Worm (Caenorhabditis elegans) whole organism, young adult: ENCODE measurements around the gene R10D12.8.

Experiments used
- B0019.2 ChIP-seq: fragments of 200-800 bp; sonication (Bioruptor generic); conservative IDR thresholded peaks from 2 replicates; pipeline ENCODE4 v1.3.6; 2022; ENCODE audit warnings: missing genetic modification reagents, missing genetic modification characterization, missing compliant biosample characterization
- B0261.1 ChIP-seq: sonication (generic microtip); optimal IDR thresholded peaks from 2 replicates; lab custom pipeline; 2016; ENCODE audit warnings: mild to moderate bottlenecking, missing genetic modification characterization, moderate library complexity, missing compliant biosample characterization
- B0336.3 ChIP-seq: fragments of 200-800 bp; sonication (Bioruptor generic); IDR thresholded peaks from 2 replicates; pipeline ENCODE4 v1.3.6; 2022; ENCODE audit warnings: missing genetic modification characterization, missing compliant biosample characterization
- F37B4.10 ChIP-seq: fragments of 200-800 bp; sonication (Bioruptor generic); IDR thresholded peaks from 2 replicates; pipeline ENCODE4 v1.3.6; 2022; ENCODE audit warnings: missing genetic modification characterization, missing compliant biosample characterization
- F52B5.7 ChIP-seq: sonication (generic microtip); optimal IDR thresholded peaks from 2 replicates; lab custom pipeline; 2016; ENCODE audit warnings: mild to moderate bottlenecking, missing genetic modification characterization, missing compliant biosample characterization
- F57A8.1 ChIP-seq: fragments of 200-800 bp; sonication (Bioruptor generic); optimal IDR thresholded peaks from 2 replicates; lab custom pipeline; 2018; ENCODE audit warnings: mild to moderate bottlenecking, missing genetic modification characterization, moderate library complexity, missing compliant biosample characterization
- F57C9.4 ChIP-seq: sonication (generic microtip); optimal IDR thresholded peaks from 2 replicates; lab custom pipeline; 2017; ENCODE audit warnings: mild to moderate bottlenecking, missing genetic modification characterization, missing compliant biosample characterization
- Y67H2A.10 ChIP-seq: fragments of 200-800 bp; sonication (Bioruptor generic); conservative IDR thresholded peaks from 2 replicates; pipeline ENCODE4 v1.3.6; 2022; ENCODE audit warnings: missing genetic modification reagents, missing genetic modification characterization, missing compliant biosample characterization
- Y79H2A.3 ChIP-seq: fragments of 200-800 bp; sonication (Bioruptor generic); conservative IDR thresholded peaks from 2 replicates; pipeline ENCODE4 v1.3.6; 2022; ENCODE audit warnings: missing genetic modification reagents, missing genetic modification characterization, missing compliant biosample characterization
- ZK185.1 ChIP-seq: sonication (generic microtip); optimal IDR thresholded peaks from 2 replicates; lab custom pipeline; 2016; ENCODE audit warnings: mild to moderate bottlenecking, missing genetic modification characterization, missing compliant biosample characterization; ENCODE audit not compliant: poor library complexity, severe bottlenecking
- akir-1 ChIP-seq: fragments of 200-800 bp; sonication (Bioruptor generic); optimal IDR thresholded peaks from 2 replicates; lab custom pipeline; 2018; ENCODE audit warnings: mild to moderate bottlenecking, missing genetic modification characterization, moderate library complexity, missing compliant biosample characterization
- ama-1 ChIP-seq, 3 experiments: fragments of 150-350 bp in 1 of 3; sonication (generic microtip) in 2 of 3; optimal IDR thresholded peaks; 2 replicates each; lab custom pipeline; 2014 to 2018; ENCODE audit warnings: missing biosample characterization in 2 of 3, missing genetic modification characterization in 2 of 3, missing genetic modification reagents in 2 of 3
- aptf-2 ChIP-seq: fragments of 200-800 bp; sonication (Bioruptor generic); conservative IDR thresholded peaks from 2 replicates; pipeline ENCODE4 v1.3.6; 2022; ENCODE audit warnings: missing genetic modification reagents, missing genetic modification characterization, missing compliant biosample characterization
- attf-3 ChIP-seq: fragments of 200-800 bp; sonication (Bioruptor generic); conservative IDR thresholded peaks from 2 replicates; pipeline ENCODE4 v1.3.6; 2022; ENCODE audit warnings: missing genetic modification reagents, missing genetic modification characterization, missing compliant biosample characterization
- bed-1 ChIP-seq: fragments of 200-800 bp; sonication (Bioruptor generic); IDR thresholded peaks from 2 replicates; pipeline ENCODE4 v1.3.6; 2022; ENCODE audit warnings: missing genetic modification reagents, missing genetic modification characterization, missing compliant biosample characterization
- cebp-1 ChIP-seq, 2 experiments: fragments of 200-800 bp in 1 of 2; sonication (Bioruptor generic) in 1 of 2; sonication (generic microtip) in 1 of 2; IDR thresholded peaks in 1 of 2; optimal IDR thresholded peaks in 1 of 2; 2 replicates each; pipeline versions ENCODE4 v1.3.6 to Lab custom; 2017 to 2022; ENCODE audit warnings: missing compliant biosample characterization in 2 of 2, missing genetic modification characterization in 2 of 2, mild to moderate bottlenecking in 1 of 2, missing genetic modification reagents in 1 of 2, moderate library complexity in 1 of 2
- cebp-2 ChIP-seq: fragments of 200-800 bp; sonication (Bioruptor generic); IDR thresholded peaks from 2 replicates; pipeline ENCODE4 v1.3.6; 2022; ENCODE audit warnings: missing genetic modification characterization, missing compliant biosample characterization
- ceh-27 ChIP-seq: fragments of 200-800 bp; sonication (Bioruptor generic); optimal IDR thresholded peaks from 2 replicates; lab custom pipeline; 2018; ENCODE audit warnings: mild to moderate bottlenecking, missing genetic modification characterization, moderate library complexity, missing compliant biosample characterization
- chd-7 ChIP-seq: sonication (generic microtip); optimal IDR thresholded peaks from 2 replicates; lab custom pipeline; 2016; ENCODE audit warnings: mild to moderate bottlenecking, missing genetic modification characterization, moderate library complexity, missing compliant biosample characterization
- egrh-3 ChIP-seq: fragments of 200-800 bp; sonication (Bioruptor generic); IDR thresholded peaks from 2 replicates; pipeline ENCODE4 v1.3.6; 2022; ENCODE audit warnings: missing genetic modification reagents, missing genetic modification characterization, missing compliant biosample characterization
- ets-4 ChIP-seq: fragments of 200-800 bp; sonication (Bioruptor generic); optimal IDR thresholded peaks from 2 replicates; lab custom pipeline; 2018; ENCODE audit warnings: mild to moderate bottlenecking, missing genetic modification characterization, missing compliant biosample characterization
- hlh-12 ChIP-seq: sonication (generic microtip); optimal IDR thresholded peaks from 2 replicates; lab custom pipeline; 2016; ENCODE audit warnings: missing genetic modification characterization, missing compliant biosample characterization
- hmg-20 ChIP-seq: fragments of 200-800 bp; sonication (Bioruptor generic); IDR thresholded peaks from 2 replicates; pipeline ENCODE4 v1.3.6; 2022; ENCODE audit warnings: missing genetic modification reagents, missing genetic modification characterization, missing compliant biosample characterization
- hrde-1 ChIP-seq: sonication (generic microtip); optimal IDR thresholded peaks from 2 replicates; lab custom pipeline; 2016; ENCODE audit warnings: missing genetic modification characterization, mild to moderate bottlenecking, missing compliant biosample characterization, moderate library complexity, missing genotype, missing genetic modification reagents, borderline replicate concordance
- lag-1 ChIP-seq: fragments of 200-800 bp; sonication (Bioruptor generic); IDR thresholded peaks from 2 replicates; pipeline ENCODE4 v1.3.6; 2022; ENCODE audit warnings: missing genetic modification reagents, missing genetic modification characterization, missing compliant biosample characterization
- lin-35 ChIP-seq, 3 experiments: fragments of 150-350 bp in 2 of 3; sonication (generic microtip) in 1 of 3; optimal IDR thresholded peaks; 2 replicates each; lab custom pipeline; 2014 to 2018; ENCODE audit warnings: missing biosample characterization in 3 of 3, missing genetic modification characterization in 3 of 3, missing genetic modification reagents in 3 of 3
- nfya-2 ChIP-seq: fragments of 200-800 bp; sonication (Bioruptor generic); IDR thresholded peaks from 2 replicates; pipeline ENCODE4 v1.3.6; 2022; ENCODE audit warnings: missing genetic modification reagents, missing genetic modification characterization, missing compliant biosample characterization
- nhr-120 ChIP-seq: fragments of 200-800 bp; sonication (Bioruptor generic); IDR thresholded peaks from 2 replicates; pipeline ENCODE4 v1.3.6; 2022; ENCODE audit warnings: missing genetic modification characterization, missing compliant biosample characterization
- nhr-179 ChIP-seq: sonication (generic microtip); optimal IDR thresholded peaks from 2 replicates; lab custom pipeline; 2016; ENCODE audit warnings: mild to moderate bottlenecking, missing genetic modification characterization, missing compliant biosample characterization
- nhr-80 ChIP-seq: sonication (generic microtip); optimal IDR thresholded peaks from 2 replicates; lab custom pipeline; 2016; ENCODE audit warnings: missing genetic modification characterization, missing compliant biosample characterization
- pha-4 ChIP-seq: fragments of 150-350 bp; sonication (generic microtip); optimal IDR thresholded peaks from 2 replicates; lab custom pipeline; 2014; ENCODE audit warnings: missing biosample characterization, missing genetic modification reagents, missing genetic modification characterization
- rcor-1 ChIP-seq: fragments of 200-800 bp; sonication (Bioruptor generic); IDR thresholded peaks from 2 replicates; pipeline ENCODE4 v1.3.6; 2022; ENCODE audit warnings: missing genetic modification reagents, missing genetic modification characterization, missing compliant biosample characterization
- repo-1 ChIP-seq: sonication (generic microtip); optimal IDR thresholded peaks from 2 replicates; lab custom pipeline; 2017; ENCODE audit warnings: mild to moderate bottlenecking, missing genetic modification characterization, missing compliant biosample characterization
- sdz-38 ChIP-seq: sonication (generic microtip); optimal IDR thresholded peaks from 2 replicates; lab custom pipeline; 2016; ENCODE audit warnings: missing genotype, missing genetic modification characterization, missing compliant biosample characterization
- sea-2 ChIP-seq: fragments of 200-800 bp; sonication (Bioruptor generic); IDR thresholded peaks from 2 replicates; pipeline ENCODE4 v1.3.6; 2022; ENCODE audit warnings: missing genetic modification characterization, missing compliant biosample characterization
- snpc-4 ChIP-seq, 5 experiments: fragments of 150-350 bp in 1 of 5; sonication (generic microtip) in 4 of 5; optimal IDR thresholded peaks; 2 replicates each; lab custom pipeline; 2014 to 2018; ENCODE audit warnings: missing genetic modification characterization in 5 of 5, missing biosample characterization in 3 of 5, antibody characterized with exemption in 2 of 5, mild to moderate bottlenecking in 2 of 5, missing compliant biosample characterization in 2 of 5, missing genotype in 2 of 5, moderate library complexity in 2 of 5, missing genetic modification reagents in 1 of 5
- somi-1 ChIP-seq: fragments of 200-800 bp; sonication (Bioruptor generic); optimal IDR thresholded peaks from 2 replicates; lab custom pipeline; 2018; ENCODE audit warnings: mild to moderate bottlenecking, missing genetic modification characterization, missing compliant biosample characterization
- unc-62 ChIP-seq: fragments of 150-350 bp; optimal IDR thresholded peaks from 2 replicates; lab custom pipeline; 2014; ENCODE audit warnings: missing biosample characterization, missing genetic modification reagents, missing genetic modification characterization
- ztf-25 ChIP-seq: fragments of 200-800 bp; sonication (Bioruptor generic); IDR thresholded peaks from 2 replicates; pipeline ENCODE4 v1.3.6; 2022; ENCODE audit warnings: missing genetic modification reagents, missing genetic modification characterization, missing compliant biosample characterization
- ztf-26 ChIP-seq: sonication (generic microtip); optimal IDR thresholded peaks from 2 replicates; lab custom pipeline; 2017; ENCODE audit warnings: missing genetic modification characterization, missing compliant biosample characterization
- ztf-28 ChIP-seq: fragments of 200-800 bp; sonication (Bioruptor generic); IDR thresholded peaks from 2 replicates; pipeline ENCODE4 v1.3.6; 2022; ENCODE audit warnings: missing genetic modification reagents, missing genetic modification characterization, missing compliant biosample characterization
- ztf-3 ChIP-seq: fragments of 200-800 bp; sonication (Bioruptor generic); optimal IDR thresholded peaks from 2 replicates; lab custom pipeline; 2018; ENCODE audit warnings: mild to moderate bottlenecking, missing genetic modification characterization, missing compliant biosample characterization
- ztf-6 ChIP-seq: fragments of 200-800 bp; sonication (Bioruptor generic); IDR thresholded peaks from 2 replicates; pipeline ENCODE4 v1.3.6; 2022; ENCODE audit warnings: missing genetic modification reagents, missing genetic modification characterization, missing compliant biosample characterization

The R10D12.8 gene

ce11 chrV:13936850-13937249, 16.2 kb downstream of the R10D12.8 start, which contains the start of gene srw-145:
Gene srw-145 (plus strand): TSS chrV:13937150.
- TF ChIP-seq Y79H2A.3 (GFP tag; lab: Robert Waterston, UW) (no peak), hlh-12 (no peak), B0261.1 (no peak), ztf-26 (tag; lab: Kevin White, UChicago) (no peak), F37B4.10 (GFP tag; lab: Robert Waterston, UW) (no peak), lin-35 (GFP tag; optimal IDR thresholded peaks at IDR 0.05; lab: Kevin White, UChicago) (no peak), ZK185.1 (tag; lab: Kevin White, UChicago) (no peak), hmg-20 (GFP tag; lab: Robert Waterston, UW) (no peak), ztf-28 (no peak), cebp-2 (no peak), egrh-3 (GFP tag; lab: Robert Waterston, UW) (no peak), F52B5.7 (tag; lab: Kevin White, UChicago) (no peak), aptf-2 (no peak), ztf-6 (GFP tag; lab: Robert Waterston, UW) (no peak), lag-1 (GFP tag; lab: Robert Waterston, UW) (no peak), repo-1 (tag; lab: Kevin White, UChicago) (no peak)

DNA sequence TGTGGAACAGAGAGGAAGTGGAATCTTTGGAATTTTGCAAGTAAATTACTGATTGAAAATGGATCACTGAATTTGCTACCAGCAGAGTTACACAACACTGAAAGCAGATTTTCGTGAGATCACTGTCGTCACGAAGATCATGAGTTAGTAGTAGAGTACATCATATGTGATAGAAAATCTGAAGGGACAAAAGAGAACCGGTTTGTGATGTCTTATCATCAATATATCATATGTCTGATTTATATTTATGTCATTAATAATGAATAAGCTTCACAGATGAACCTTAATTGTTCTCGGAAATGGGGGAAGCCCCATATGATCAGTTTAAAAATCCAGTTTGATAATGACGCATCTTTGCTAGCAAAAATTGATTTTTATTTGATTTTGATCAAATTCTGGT, 17.0 kb downstream of the R10D12.8 start:
- TF ChIP-seq B0261.1 (no peak), akir-1 (GFP tag; lab: Kevin White, UChicago) (no peak), Y67H2A.10 (GFP tag; lab: Robert Waterston, UW) (no peak), bed-1 (GFP tag; lab: Robert Waterston, UW) (no peak), nhr-179 (tag; lab: Kevin White, UChicago) (no peak), sdz-38 (tag; lab: Kevin White, UChicago) (no peak), sea-2 (no peak), ets-4 (GFP tag; lab: Kevin White, UChicago) (no peak), chd-7 (tag; lab: Kevin White, UChicago) (no peak), rcor-1 (GFP tag; lab: Robert Waterston, UW) (no peak), F57A8.1 (GFP tag; lab: Kevin White, UChicago) (no peak), ztf-25 (GFP tag; lab: Robert Waterston, UW) (no peak), unc-62 (no peak), ama-1 (optimal IDR thresholded peaks at IDR 0.05; lab: Kevin White, UChicago) (no peak), ama-1 (GFP tag; optimal IDR thresholded peaks at IDR 0.05; lab: Kevin White, UChicago) (no peak), nhr-120 (GFP tag; lab: Robert Waterston, UW) (no peak)

- TF ChIP-seq pha-4 (tag; lab: Kevin White, UChicago) (no peak), snpc-4 (GFP tag; optimal IDR thresholded peaks at IDR 0.05; lab: Kevin White, UChicago) (no peak), snpc-4 (tag; optimal IDR thresholded peaks at IDR 0.05; lab: Kevin White, UChicago) (no peak), ztf-3 (no peak), nfya-2 (no peak), B0336.3 (GFP tag; lab: Robert Waterston, UW) (no peak), ceh-27 (GFP tag; lab: Kevin White, UChicago) (no peak), F57C9.4 (no peak), B0019.2 (GFP tag; lab: Robert Waterston, UW) (no peak), ztf-25 (GFP tag; lab: Robert Waterston, UW) (no peak), cebp-1 (GFP tag; IDR thresholded peaks at IDR 0.05; lab: Robert Waterston, UW) (no peak), cebp-1 (tag; optimal IDR thresholded peaks at IDR 0.05; lab: Kevin White, UChicago) (no peak), attf-3 (GFP tag; lab: Robert Waterston, UW) (no peak), somi-1 (GFP tag; lab: Kevin White, UChicago) (no peak), akir-1 (GFP tag; lab: Kevin White, UChicago) (no peak), hrde-1 (tag; lab: Kevin White, UChicago) (no peak), nhr-120 (GFP tag; lab: Robert Waterston, UW) (no peak), nhr-80 (no peak)
Measured at ce11 chrV:13935423-13935822, 17.7 kb downstream of the R10D12.8 start.
